Worm (Caenorhabditis elegans) whole organism, mixed stage, embryonic: ENCODE data around the gene pezo-1.
A peak's percentile ranks its signal among the peaks of the same experiment; 100 is the strongest.

Experiments used
- bed-3 ChIP-seq: fragments of 200-800 bp; sonication (Bioruptor generic); optimal IDR thresholded peaks from 3 replicates; lab custom pipeline; 2018; ENCODE audit warnings: mild to moderate bottlenecking, missing genetic modification characterization, moderate library complexity, missing compliant biosample characterization
- blmp-1 ChIP-seq: fragments of 150-350 bp; optimal IDR thresholded peaks from 2 replicates; lab custom pipeline; 2014; ENCODE audit warnings: missing biosample characterization, missing genetic modification characterization
- ceh-43 ChIP-seq: fragments of 200-800 bp; sonication (Bioruptor generic); optimal IDR thresholded peaks from 2 replicates; lab custom pipeline; 2018; ENCODE audit warnings: mild to moderate bottlenecking, missing genetic modification characterization, moderate library complexity, missing compliant biosample characterization
- ceh-83 ChIP-seq: fragments of 200-800 bp; sonication (Bioruptor generic); optimal IDR thresholded peaks from 2 replicates; lab custom pipeline; 2018; ENCODE audit warnings: mild to moderate bottlenecking, missing genetic modification characterization, missing compliant biosample characterization
- ces-1 ChIP-seq: fragments of 150-350 bp; optimal IDR thresholded peaks from 2 replicates; lab custom pipeline; 2014; ENCODE audit warnings: missing biosample characterization, missing genetic modification reagents, missing genetic modification characterization
- cnd-1 ChIP-seq: fragments of 200-800 bp; sonication (Bioruptor generic); optimal IDR thresholded peaks from 2 replicates; lab custom pipeline; 2018; ENCODE audit warnings: mild to moderate bottlenecking, missing genetic modification characterization, missing compliant biosample characterization
- elt-1 ChIP-seq: sonication (generic microtip); optimal IDR thresholded peaks from 2 replicates; lab custom pipeline; 2017; ENCODE audit warnings: missing genetic modification characterization, mild to moderate bottlenecking, missing compliant biosample characterization, antibody characterized with exemption, moderate library complexity, borderline replicate concordance; ENCODE audit not compliant: insufficient read depth
- flh-1 ChIP-seq: fragments of 200-800 bp; sonication (Bioruptor generic); optimal IDR thresholded peaks from 2 replicates; lab custom pipeline; 2018; ENCODE audit warnings: mild to moderate bottlenecking, missing genetic modification characterization, moderate library complexity, missing compliant biosample characterization
- ham-2 ChIP-seq: fragments of 200-800 bp; sonication (Bioruptor generic); optimal IDR thresholded peaks from 2 replicates; lab custom pipeline; 2018; ENCODE audit warnings: mild to moderate bottlenecking, missing genetic modification characterization, missing compliant biosample characterization
- hlh-1 ChIP-seq: fragments of 150-350 bp; optimal IDR thresholded peaks from 2 replicates; lab custom pipeline; 2014; ENCODE audit warnings: missing biosample characterization, missing genetic modification reagents, missing genetic modification characterization
- lin-13 ChIP-seq: fragments of 150-350 bp; optimal IDR thresholded peaks from 2 replicates; lab custom pipeline; 2014; ENCODE audit warnings: missing biosample characterization, missing genetic modification characterization
- lin-32 ChIP-seq: fragments of 200-800 bp; sonication (Bioruptor generic); optimal IDR thresholded peaks from 2 replicates; lab custom pipeline; 2018; ENCODE audit warnings: mild to moderate bottlenecking, missing genetic modification characterization, missing compliant biosample characterization
- mab-5 ChIP-seq: fragments of 150-350 bp; optimal IDR thresholded peaks from 2 replicates; lab custom pipeline; 2014; ENCODE audit warnings: missing biosample characterization, missing genetic modification characterization
- mep-1 ChIP-seq: fragments of 150-350 bp; optimal IDR thresholded peaks from 2 replicates; lab custom pipeline; 2017; ENCODE audit warnings: missing biosample characterization, missing genetic modification reagents, missing genetic modification characterization, inconsistent platforms
- mls-2 ChIP-seq: sonication (generic microtip); optimal IDR thresholded peaks from 2 replicates; lab custom pipeline; 2016; ENCODE audit warnings: mild to moderate bottlenecking, missing genetic modification characterization, moderate library complexity, missing compliant biosample characterization
- nhr-12 ChIP-seq: fragments of 150-350 bp; optimal IDR thresholded peaks from 2 replicates; lab custom pipeline; 2014; ENCODE audit warnings: missing biosample characterization, missing genetic modification characterization
- nhr-2 ChIP-seq: fragments of 150-350 bp; optimal IDR thresholded peaks from 2 replicates; lab custom pipeline; 2014; ENCODE audit warnings: missing biosample characterization, missing genetic modification characterization
- nhr-237 ChIP-seq: fragments of 150-350 bp; optimal IDR thresholded peaks from 2 replicates; lab custom pipeline; 2014; ENCODE audit warnings: missing biosample characterization, missing genetic modification characterization
- pha-4 ChIP-seq: fragments of 150-350 bp; optimal IDR thresholded peaks from 2 replicates; lab custom pipeline; 2018; ENCODE audit warnings: missing biosample characterization, missing genetic modification reagents, missing genetic modification characterization
- sem-2 ChIP-seq: fragments of 200-800 bp; sonication (Bioruptor generic); optimal IDR thresholded peaks from 2 replicates; lab custom pipeline; 2018; ENCODE audit warnings: mild to moderate bottlenecking, missing genetic modification characterization, missing compliant biosample characterization
- snpc-4 ChIP-seq: fragments of 150-350 bp; optimal IDR thresholded peaks from 2 replicates; lab custom pipeline; 2014; ENCODE audit warnings: missing biosample characterization, missing genetic modification characterization
- sptf-1 ChIP-seq: sonication (generic microtip); optimal IDR thresholded peaks from 2 replicates; lab custom pipeline; 2017; ENCODE audit warnings: mild to moderate bottlenecking, missing genetic modification characterization, moderate library complexity, missing compliant biosample characterization
- tbx-8 ChIP-seq: fragments of 200-800 bp; sonication (Bioruptor generic); optimal IDR thresholded peaks from 2 replicates; lab custom pipeline; 2018; ENCODE audit warnings: mild to moderate bottlenecking, missing genetic modification characterization, moderate library complexity, missing compliant biosample characterization
- unc-120 ChIP-seq: sonication (generic microtip); optimal IDR thresholded peaks from 2 replicates; lab custom pipeline; 2017; ENCODE audit warnings: missing genetic modification characterization, missing compliant biosample characterization; ENCODE audit not compliant: poor library complexity, severe bottlenecking
- unc-62 ChIP-seq: fragments of 150-350 bp; optimal IDR thresholded peaks from 2 replicates; lab custom pipeline; 2014; ENCODE audit warnings: missing biosample characterization, missing genetic modification reagents, missing genetic modification characterization
- zip-8 ChIP-seq: fragments of 150-350 bp; optimal IDR thresholded peaks from 2 replicates; lab custom pipeline; 2014; ENCODE audit warnings: missing biosample characterization, missing genetic modification characterization
- ztf-11 ChIP-seq: fragments of 150-350 bp; optimal IDR thresholded peaks from 2 replicates; lab custom pipeline; 2014; ENCODE audit warnings: missing biosample characterization, missing genetic modification characterization

pezo-1 gene

ce11 chrIV:9376550-9376949 lies 10.2 kb upstream of the pezo-1 start:
- no peak for TF ChIP-seq ham-2
- TF ChIP-seq lin-13 = no peak
- TF ChIP-seq bed-3 (GFP tag; lab: Kevin White, UChicago) = no peak
- TF ChIP-seq zip-8 (tag; lab: Kevin White, UChicago) = no peak
- TF ChIP-seq mep-1 (tag; lab: Kevin White, UChicago) = no peak
- TF ChIP-seq ceh-43 (GFP tag; lab: Kevin White, UChicago) = no peak
- no peak for TF ChIP-seq sptf-1
- no peak for TF ChIP-seq pha-4 (tag; lab: Kevin White, UChicago)
- no peak for TF ChIP-seq mab-5
- no peak for TF ChIP-seq nhr-12
- TF ChIP-seq snpc-4 (tag; lab: Kevin White, UChicago) = no peak
- no peak for TF ChIP-seq cnd-1
- no peak for TF ChIP-seq tbx-8
- TF ChIP-seq nhr-2 = no peak
- no peak for TF ChIP-seq mls-2 (tag; lab: Kevin White, UChicago)
- no peak for TF ChIP-seq elt-1
- no peak for TF ChIP-seq nhr-237 (tag; lab: Kevin White, UChicago)
- TF ChIP-seq blmp-1 (tag; lab: Kevin White, UChicago) = no peak
- TF ChIP-seq ztf-11 (tag; lab: Kevin White, UChicago) = no peak
- TF ChIP-seq unc-62 (GFP tag; lab: Kevin White, UChicago) = no peak

DNA sequence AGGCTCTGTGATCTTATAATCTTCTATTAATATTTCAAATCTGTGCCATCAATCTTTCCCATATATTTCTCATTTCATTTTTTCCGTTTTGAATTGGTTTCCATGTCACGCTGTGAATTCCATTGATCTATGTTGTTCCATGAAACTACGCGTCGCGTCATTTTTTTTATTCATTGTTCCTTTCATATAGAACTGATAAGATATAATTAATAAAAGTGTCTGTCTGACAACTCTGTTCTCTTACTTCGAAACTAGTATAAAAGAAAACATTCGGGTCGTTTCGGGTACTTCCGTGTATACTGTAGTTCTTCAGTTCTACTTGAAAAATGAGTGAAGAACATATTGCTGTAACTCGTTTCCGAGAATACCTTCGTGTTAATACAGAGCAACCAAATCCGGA lies 8.2 kb upstream of the pezo-1 start, which contains the start of gene C10C5.3:
Gene C10C5.3 (plus strand): TSS at position 301 of the 400 bp plus-strand sequence.
- TF ChIP-seq mab-5 = no peak

ce11 chrIV:9371126-9371525 lies 4.8 kb upstream of the pezo-1 start, which contains the start of gene fbxc-58:
fbxc-58 (plus strand) TSS chrIV:9371508.
- no peak for TF ChIP-seq ceh-83 (GFP tag; lab: Kevin White, UChicago)
- TF ChIP-seq ces-1 (GFP tag; lab: Kevin White, UChicago) = peak; percentile 53

ce11 chrIV:9367852-9368627 lies 1.7 kb upstream of the pezo-1 start:
- no peak for TF ChIP-seq mab-5
- no peak for TF ChIP-seq lin-32
- peak; percentile 29 for TF ChIP-seq hlh-1
- peak; percentile 55 for TF ChIP-seq pha-4 (tag; lab: Kevin White, UChicago)
- TF ChIP-seq ces-1 (GFP tag; lab: Kevin White, UChicago) = peak; percentile 2
- no peak for TF ChIP-seq nhr-12

DNA sequence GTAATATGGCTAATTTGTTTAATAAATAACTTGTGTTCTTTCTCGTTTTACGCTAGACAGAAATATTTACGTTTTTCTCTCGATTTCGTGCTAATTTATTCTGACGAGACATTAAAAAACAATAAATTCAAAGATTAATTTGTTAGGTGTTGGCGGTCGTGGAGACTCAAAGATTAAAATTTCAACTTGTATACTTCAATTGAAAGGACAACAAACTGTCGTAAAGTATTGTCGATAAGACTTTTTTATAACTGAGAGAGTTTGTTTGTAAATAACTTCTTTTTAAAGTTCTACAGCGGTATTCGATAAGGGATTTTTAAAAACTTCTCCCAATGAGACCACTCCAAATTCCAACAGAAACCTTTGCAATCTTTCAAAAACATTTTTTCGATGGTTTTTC lies 12.6 kb downstream of the pezo-1 start:
- no peak for TF ChIP-seq flh-1
- TF ChIP-seq snpc-4 (tag; lab: Kevin White, UChicago) = no peak
- TF ChIP-seq blmp-1 (tag; lab: Kevin White, UChicago) = no peak
- no peak for TF ChIP-seq elt-1
- TF ChIP-seq mls-2 (tag; lab: Kevin White, UChicago) = no peak
- no peak for TF ChIP-seq mab-5
- TF ChIP-seq bed-3 (GFP tag; lab: Kevin White, UChicago) = no peak
- TF ChIP-seq tbx-8 = no peak
- TF ChIP-seq nhr-237 (tag; lab: Kevin White, UChicago) = no peak
- no peak for TF ChIP-seq zip-8 (tag; lab: Kevin White, UChicago)
- TF ChIP-seq mep-1 (tag; lab: Kevin White, UChicago) = no peak
- TF ChIP-seq ham-2 = no peak
- no peak for TF ChIP-seq unc-62 (GFP tag; lab: Kevin White, UChicago)
- no peak for TF ChIP-seq nhr-2
- TF ChIP-seq hlh-1 = no peak
- no peak for TF ChIP-seq unc-120
- TF ChIP-seq sptf-1 = no peak

DNA sequence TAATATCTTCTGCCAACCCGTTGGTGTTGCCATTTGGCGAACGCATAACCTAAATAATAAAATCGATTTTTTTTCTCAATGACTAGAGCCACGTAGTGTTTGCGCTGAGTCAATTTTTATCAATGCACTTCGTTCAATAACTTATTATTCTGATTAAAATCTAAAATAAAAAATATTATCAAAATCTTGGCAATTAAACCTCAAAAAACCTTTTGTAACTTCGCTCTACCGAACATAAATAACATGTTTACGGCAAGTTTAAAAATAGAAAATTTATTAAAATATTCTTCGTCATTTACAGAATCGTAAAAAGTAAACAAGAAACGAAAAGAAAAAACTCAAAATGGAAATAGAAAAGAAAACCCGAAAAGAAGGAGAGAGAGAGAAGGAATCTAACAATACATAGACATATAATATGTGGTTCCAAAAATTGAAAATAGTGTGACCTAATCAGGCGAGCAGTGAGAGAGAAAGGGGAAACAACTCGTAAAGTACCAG lies 23.2 kb downstream of the pezo-1 start, which contains the start of gene pigc-1:
Gene pigc-1 (minus strand): TSS at position 51 of the 498 bp plus-strand sequence.
- no peak for TF ChIP-seq cnd-1
- TF ChIP-seq blmp-1 (tag; lab: Kevin White, UChicago) = no peak
- TF ChIP-seq sem-2 (GFP tag; lab: Kevin White, UChicago) = no peak
- no peak for TF ChIP-seq sptf-1
- TF ChIP-seq unc-62 (GFP tag; lab: Kevin White, UChicago) = no peak
- TF ChIP-seq lin-32 = no peak
- TF ChIP-seq nhr-12 = no peak
- no peak for TF ChIP-seq ztf-11 (tag; lab: Kevin White, UChicago)
